Fruit fly (Drosophila melanogaster): ENCODE measurements around the gene wus.
A peak's percentile ranks its signal among the peaks of the same experiment; 100 is the strongest.

The wus gene

dm6 chrX:16967415-16967814 lies 26.7 kb upstream of the wus start:
- TF ChIP-seq Dif (GFP tag; optimal IDR thresholded peaks at IDR 0.05; ENCODE audit: partially characterized antibody) = peak; percentile 20
- peak; percentile 40 for TF ChIP-seq psq (GFP tag; optimal IDR thresholded peaks at IDR 0.05)
- TF ChIP-seq Sp1 (GFP tag; optimal IDR thresholded peaks at IDR 0.05) = peak; percentile 19
- TF ChIP-seq brk (GFP tag; optimal IDR thresholded peaks at IDR 0.05) = no peak
- TF ChIP-seq dl (GFP tag; optimal IDR thresholded peaks at IDR 0.05; ENCODE audit: insufficient read depth in 1 of 2, partially characterized antibody in 2 of 2) = no peak
- peak; percentile 56 for TF ChIP-seq OdsH (GFP tag; optimal IDR thresholded peaks at IDR 0.05)
- TF ChIP-seq dmrt93B (GFP tag; optimal IDR thresholded peaks at IDR 0.05) = peak; percentile 26
- TF ChIP-seq tai (GFP tag; optimal IDR thresholded peaks at IDR 0.05) = no peak
- TF ChIP-seq jim (GFP tag; optimal IDR thresholded peaks at IDR 0.05) = no peak
- TF ChIP-seq Myc (optimal IDR thresholded peaks at IDR 0.05) = no peak
- peak in 1 of 2 experiments; percentile 64 for TF ChIP-seq foxo (GFP tag; optimal IDR thresholded peaks at IDR 0.05)
- peak; percentile 48 for TF ChIP-seq rgr (GFP tag; optimal IDR thresholded peaks at IDR 0.05)
- TF ChIP-seq Hr83 (GFP tag; optimal IDR thresholded peaks at IDR 0.05; ENCODE audit: poor library complexity, severe bottlenecking) = peak; percentile 71
- TF ChIP-seq HLH106 (tag; optimal IDR thresholded peaks at IDR 0.05) = peak; percentile 30
- peak; percentile 62 for TF ChIP-seq fru (GFP tag; optimal IDR thresholded peaks at IDR 0.05)
- TF ChIP-seq h (GFP tag; optimal IDR thresholded peaks at IDR 0.05) = peak; percentile 56
- TF ChIP-seq CG9705 (GFP tag; optimal IDR thresholded peaks at IDR 0.05) = peak; percentile 44
- peak; percentile 53 for TF ChIP-seq br (GFP tag; optimal IDR thresholded peaks at IDR 0.05)

- no peak for TF ChIP-seq dmrt93B (GFP tag; optimal IDR thresholded peaks at IDR 0.05)
- TF ChIP-seq CG9705 (GFP tag; optimal IDR thresholded peaks at IDR 0.05) = no peak
- peak; percentile 51 for TF ChIP-seq rgr (GFP tag; optimal IDR thresholded peaks at IDR 0.05)
- peak; percentile 72 for TF ChIP-seq h (GFP tag; optimal IDR thresholded peaks at IDR 0.05)
- TF ChIP-seq N (GFP tag; optimal IDR thresholded peaks at IDR 0.05) = no peak
- TF ChIP-seq sv (GFP tag; optimal IDR thresholded peaks at IDR 0.05) = no peak
- no peak for TF ChIP-seq Rel (GFP tag; optimal IDR thresholded peaks at IDR 0.05)
- no peak for TF ChIP-seq Rel (tag; optimal IDR thresholded peaks at IDR 0.05)
- no peak for TF ChIP-seq tai (GFP tag; optimal IDR thresholded peaks at IDR 0.05)
- TF ChIP-seq Hr83 (GFP tag; optimal IDR thresholded peaks at IDR 0.05; ENCODE audit: poor library complexity, severe bottlenecking) = no peak
- no peak for TF ChIP-seq usp (GFP tag; optimal IDR thresholded peaks at IDR 0.05)
- TF ChIP-seq CG32264 (GFP tag; optimal IDR thresholded peaks at IDR 0.05) = no peak
- TF ChIP-seq Dfd (GFP tag; optimal IDR thresholded peaks at IDR 0.05) = no peak
- TF ChIP-seq Hr78 (GFP tag; optimal IDR thresholded peaks at IDR 0.05) = no peak
- TF ChIP-seq Hnf4 (GFP tag; optimal IDR thresholded peaks at IDR 0.05) = peak; percentile 31
- peak; percentile 59 for TF ChIP-seq ey (GFP tag; optimal IDR thresholded peaks at IDR 0.05)
- TF ChIP-seq Mio (GFP tag; optimal IDR thresholded peaks at IDR 0.05) = no peak
- TF ChIP-seq HLH106 (tag; optimal IDR thresholded peaks at IDR 0.05) = peak; percentile 57
- peak; percentile 46 for TF ChIP-seq OdsH (GFP tag; optimal IDR thresholded peaks at IDR 0.05)
- TF ChIP-seq psq (GFP tag; optimal IDR thresholded peaks at IDR 0.05) = peak; percentile 20
- no peak for TF ChIP-seq dl (GFP tag; optimal IDR thresholded peaks at IDR 0.05; ENCODE audit: insufficient read depth in 1 of 2, partially characterized antibody in 2 of 2)
- no peak for TF ChIP-seq Dif (GFP tag; optimal IDR thresholded peaks at IDR 0.05; ENCODE audit: partially characterized antibody)
- no peak for TF ChIP-seq brk (GFP tag; optimal IDR thresholded peaks at IDR 0.05)
- TF ChIP-seq sage (GFP tag; optimal IDR thresholded peaks at IDR 0.05) = no peak
- TF ChIP-seq lola (GFP tag; optimal IDR thresholded peaks at IDR 0.05) = no peak
- TF ChIP-seq br (GFP tag; optimal IDR thresholded peaks at IDR 0.05) = peak; percentile 54
- TF ChIP-seq foxo (GFP tag; optimal IDR thresholded peaks at IDR 0.05) = peak in 1 of 2 experiments; percentile 59
- peak; percentile 50 for TF ChIP-seq Sp1 (GFP tag; optimal IDR thresholded peaks at IDR 0.05)
- TF ChIP-seq woc (GFP tag; optimal IDR thresholded peaks at IDR 0.05) = peak; percentile 34
- TF ChIP-seq CrebA (GFP tag; optimal IDR thresholded peaks at IDR 0.05; ENCODE audit: borderline replicate concordance) = no peak
- no peak for TF ChIP-seq pan (optimal IDR thresholded peaks at IDR 0.05)
- peak; percentile 33 for TF ChIP-seq fru (GFP tag; optimal IDR thresholded peaks at IDR 0.05)
- TF ChIP-seq dsf (GFP tag; optimal IDR thresholded peaks at IDR 0.05; ENCODE audit: borderline replicate concordance) = no peak
- no peak for TF ChIP-seq Jra (GFP tag; optimal IDR thresholded peaks at IDR 0.05)
- TF ChIP-seq Abd-B (GFP tag; optimal IDR thresholded peaks at IDR 0.05) = no peak
- TF ChIP-seq Vsx2 (GFP tag; optimal IDR thresholded peaks at IDR 0.05; ENCODE audit: partially characterized antibody) = no peak
- TF ChIP-seq jim (GFP tag; optimal IDR thresholded peaks at IDR 0.05) = no peak
- TF ChIP-seq GATAd (GFP tag; optimal IDR thresholded peaks at IDR 0.05) = no peak
- TF ChIP-seq Myc (optimal IDR thresholded peaks at IDR 0.05) = no peak
These were observed 25.9 kb upstream of the wus start for dm6 chrX:16966532-16966931.
